Worm (Caenorhabditis elegans) whole organism, young adult: ENCODE data around the gene stip-1.
"Not testable (repeated sequence)": the region's sequence is repeated elsewhere in the genome, so short reads cannot be mapped to it uniquely, and the experiment has no call there.

Source experiments
- B0019.2 ChIP-seq: fragments of 200-800 bp; sonication (Bioruptor generic); conservative IDR thresholded peaks from 2 replicates; pipeline ENCODE4 v1.3.6; 2022; ENCODE audit warnings: missing genetic modification reagents, missing genetic modification characterization, missing compliant biosample characterization
- C17E4.6 ChIP-seq: fragments of 200-800 bp; sonication (Bioruptor generic); IDR thresholded peaks from 2 replicates; pipeline ENCODE4 v1.3.6; 2022; ENCODE audit warnings: missing genetic modification reagents, missing genetic modification characterization, missing compliant biosample characterization
- F10E7.11 ChIP-seq: sonication (generic microtip); optimal IDR thresholded peaks from 2 replicates; lab custom pipeline; 2017; ENCODE audit warnings: mild to moderate bottlenecking, missing genetic modification characterization, moderate library complexity, missing compliant biosample characterization
- F49E8.2 ChIP-seq: sonication (generic microtip); optimal IDR thresholded peaks from 3 replicates; lab custom pipeline; 2017; ENCODE audit warnings: missing genetic modification characterization, mild to moderate bottlenecking, missing compliant biosample characterization, antibody characterized with exemption, moderate library complexity; ENCODE audit not compliant: insufficient read depth
- F52B5.7 ChIP-seq: sonication (generic microtip); optimal IDR thresholded peaks from 2 replicates; lab custom pipeline; 2016; ENCODE audit warnings: mild to moderate bottlenecking, missing genetic modification characterization, missing compliant biosample characterization
- T07F8.4 ChIP-seq: sonication (generic microtip); optimal IDR thresholded peaks from 2 replicates; lab custom pipeline; 2016; ENCODE audit warnings: mild to moderate bottlenecking, missing genetic modification characterization, moderate library complexity, missing compliant biosample characterization
- Y53F4B.3 ChIP-seq: fragments of 200-800 bp; sonication (Bioruptor generic); IDR thresholded peaks from 2 replicates; pipeline ENCODE4 v1.3.6; 2022; ENCODE audit warnings: missing genetic modification reagents, missing genetic modification characterization, missing compliant biosample characterization
- Y56A3A.18 ChIP-seq: fragments of 200-800 bp; sonication (Bioruptor generic); IDR thresholded peaks from 2 replicates; pipeline ENCODE4 v1.3.6; 2022; ENCODE audit warnings: missing genetic modification reagents, missing genetic modification characterization, missing compliant biosample characterization
- Y95B8A.8 ChIP-seq: fragments of 200-800 bp; sonication (Bioruptor generic); IDR thresholded peaks from 2 replicates; pipeline ENCODE4 v1.3.6; 2022; ENCODE audit warnings: missing genetic modification reagents, missing genetic modification characterization, missing compliant biosample characterization
- aptf-2 ChIP-seq: fragments of 200-800 bp; sonication (Bioruptor generic); conservative IDR thresholded peaks from 2 replicates; pipeline ENCODE4 v1.3.6; 2022; ENCODE audit warnings: missing genetic modification reagents, missing genetic modification characterization, missing compliant biosample characterization
- atf-7 ChIP-seq: sonication (generic microtip); optimal IDR thresholded peaks from 2 replicates; lab custom pipeline; 2017; ENCODE audit warnings: mild to moderate bottlenecking, missing genetic modification characterization, missing compliant biosample characterization
- athp-1 ChIP-seq: sonication (generic microtip); optimal IDR thresholded peaks from 2 replicates; lab custom pipeline; 2017; ENCODE audit warnings: mild to moderate bottlenecking, missing genetic modification characterization, missing compliant biosample characterization
- attf-5 ChIP-seq: fragments of 200-800 bp; sonication (Bioruptor generic); optimal IDR thresholded peaks from 2 replicates; lab custom pipeline; 2018; ENCODE audit warnings: mild to moderate bottlenecking, missing genetic modification characterization, missing compliant biosample characterization
- attf-6 ChIP-seq: fragments of 200-800 bp; sonication (Bioruptor generic); IDR thresholded peaks from 2 replicates; pipeline ENCODE4 v1.3.6; 2022; ENCODE audit warnings: missing genetic modification reagents, missing genetic modification characterization, missing compliant biosample characterization
- bed-1 ChIP-seq: fragments of 200-800 bp; sonication (Bioruptor generic); IDR thresholded peaks from 2 replicates; pipeline ENCODE4 v1.3.6; 2022; ENCODE audit warnings: missing genetic modification reagents, missing genetic modification characterization, missing compliant biosample characterization
- cebp-1 ChIP-seq, 2 experiments: fragments of 200-800 bp in 1 of 2; sonication (Bioruptor generic) in 1 of 2; sonication (generic microtip) in 1 of 2; IDR thresholded peaks in 1 of 2; optimal IDR thresholded peaks in 1 of 2; 2 replicates each; pipeline versions ENCODE4 v1.3.6 to Lab custom; 2017 to 2022; ENCODE audit warnings: missing compliant biosample characterization in 2 of 2, missing genetic modification characterization in 2 of 2, mild to moderate bottlenecking in 1 of 2, missing genetic modification reagents in 1 of 2, moderate library complexity in 1 of 2
- cebp-2 ChIP-seq: fragments of 200-800 bp; sonication (Bioruptor generic); IDR thresholded peaks from 2 replicates; pipeline ENCODE4 v1.3.6; 2022; ENCODE audit warnings: missing genetic modification characterization, missing compliant biosample characterization
- ceh-100 ChIP-seq: fragments of 200-800 bp; sonication (Bioruptor generic); IDR thresholded peaks from 2 replicates; pipeline ENCODE4 v1.3.6; 2022; ENCODE audit warnings: missing genetic modification reagents, missing genetic modification characterization, missing compliant biosample characterization
- ceh-58 ChIP-seq: fragments of 200-800 bp; sonication (Bioruptor generic); IDR thresholded peaks from 2 replicates; pipeline ENCODE4 v1.3.6; 2022; ENCODE audit warnings: missing genetic modification characterization, missing compliant biosample characterization
- ceh-79 ChIP-seq: sonication (generic microtip); optimal IDR thresholded peaks from 2 replicates; lab custom pipeline; 2017; ENCODE audit warnings: mild to moderate bottlenecking, missing genetic modification characterization, missing compliant biosample characterization
- ceh-91 ChIP-seq: fragments of 200-800 bp; sonication (Bioruptor generic); IDR thresholded peaks from 2 replicates; pipeline ENCODE4 v1.3.6; 2022; ENCODE audit warnings: missing genetic modification reagents, missing genetic modification characterization, missing compliant biosample characterization
- egl-18 ChIP-seq: fragments of 200-800 bp; sonication (Bioruptor generic); IDR thresholded peaks from 2 replicates; pipeline ENCODE4 v1.3.6; 2022; ENCODE audit warnings: missing genetic modification reagents, missing genetic modification characterization, missing compliant biosample characterization
- egrh-3 ChIP-seq: fragments of 200-800 bp; sonication (Bioruptor generic); IDR thresholded peaks from 2 replicates; pipeline ENCODE4 v1.3.6; 2022; ENCODE audit warnings: missing genetic modification reagents, missing genetic modification characterization, missing compliant biosample characterization
- ekl-4 ChIP-seq: fragments of 200-800 bp; sonication (Bioruptor generic); IDR thresholded peaks from 2 replicates; pipeline ENCODE4 v1.3.6; 2022; ENCODE audit warnings: missing genetic modification reagents, missing genetic modification characterization, missing compliant biosample characterization
- ets-4 ChIP-seq: fragments of 200-800 bp; sonication (Bioruptor generic); optimal IDR thresholded peaks from 2 replicates; lab custom pipeline; 2018; ENCODE audit warnings: mild to moderate bottlenecking, missing genetic modification characterization, missing compliant biosample characterization
- him-1 ChIP-seq: sonication (generic microtip); optimal IDR thresholded peaks from 2 replicates; lab custom pipeline; 2016; ENCODE audit warnings: missing genotype, missing genetic modification reagents, missing genetic modification characterization, missing compliant biosample characterization
- hlh-12 ChIP-seq: sonication (generic microtip); optimal IDR thresholded peaks from 2 replicates; lab custom pipeline; 2016; ENCODE audit warnings: missing genetic modification characterization, missing compliant biosample characterization
- hmg-1.2 ChIP-seq: fragments of 200-800 bp; sonication (Bioruptor generic); IDR thresholded peaks from 2 replicates; pipeline ENCODE4 v1.3.6; 2022; ENCODE audit warnings: missing genetic modification reagents, missing genetic modification characterization, missing compliant biosample characterization
- lin-26 ChIP-seq: fragments of 200-800 bp; sonication (Bioruptor generic); IDR thresholded peaks from 2 replicates; pipeline ENCODE4 v1.3.6; 2022; ENCODE audit warnings: missing genetic modification reagents, missing genetic modification characterization, missing compliant biosample characterization
- lir-1 ChIP-seq: fragments of 200-800 bp; sonication (Bioruptor generic); conservative IDR thresholded peaks from 2 replicates; pipeline ENCODE4 v1.3.6; 2022; ENCODE audit warnings: missing genetic modification reagents, missing genetic modification characterization, missing compliant biosample characterization
- madf-10 ChIP-seq: sonication (generic microtip); optimal IDR thresholded peaks from 2 replicates; lab custom pipeline; 2016; ENCODE audit warnings: mild to moderate bottlenecking, missing genetic modification characterization, missing compliant biosample characterization
- madf-8 ChIP-seq: fragments of 200-800 bp; sonication (Bioruptor generic); conservative IDR thresholded peaks from 2 replicates; pipeline ENCODE4 v1.3.6; 2022; ENCODE audit warnings: missing genetic modification reagents, missing genetic modification characterization, missing compliant biosample characterization
- nhr-90 ChIP-seq: sonication (generic microtip); optimal IDR thresholded peaks from 2 replicates; lab custom pipeline; 2016; ENCODE audit warnings: missing genotype, mild to moderate bottlenecking, missing genetic modification characterization, missing compliant biosample characterization
- rec-8 ChIP-seq, 2 experiments: sonication (generic microtip); optimal IDR thresholded peaks; 2 replicates each; lab custom pipeline; 2016; ENCODE audit warnings: mild to moderate bottlenecking in 2 of 2, missing genetic modification characterization in 2 of 2, missing genetic modification reagents in 2 of 2, missing genotype in 2 of 2, missing biosample characterization in 1 of 2, missing compliant biosample characterization in 1 of 2, moderate library complexity in 1 of 2
- rpc-1 ChIP-seq, 2 experiments: fragments of 150-350 bp in 1 of 2; sonication (generic microtip) in 1 of 2; optimal IDR thresholded peaks; 2 replicates each; lab custom pipeline; 2014 to 2018; ENCODE audit warnings: missing biosample characterization in 1 of 2, missing genetic modification characterization in 1 of 2, missing genetic modification reagents in 1 of 2, missing genotype in 1 of 2
- sea-2 ChIP-seq: fragments of 200-800 bp; sonication (Bioruptor generic); IDR thresholded peaks from 2 replicates; pipeline ENCODE4 v1.3.6; 2022; ENCODE audit warnings: missing genetic modification characterization, missing compliant biosample characterization
- snpc-1.3 ChIP-seq: sonication (generic microtip); optimal IDR thresholded peaks from 2 replicates; lab custom pipeline; 2017; ENCODE audit warnings: missing genetic modification characterization, mild to moderate bottlenecking, missing compliant biosample characterization, antibody characterized with exemption, moderate library complexity, missing genotype, missing genetic modification reagents; ENCODE audit not compliant: insufficient read depth
- somi-1 ChIP-seq: fragments of 200-800 bp; sonication (Bioruptor generic); optimal IDR thresholded peaks from 2 replicates; lab custom pipeline; 2018; ENCODE audit warnings: mild to moderate bottlenecking, missing genetic modification characterization, missing compliant biosample characterization
- sptf-2 ChIP-seq: fragments of 200-800 bp; sonication (Bioruptor generic); optimal IDR thresholded peaks from 2 replicates; lab custom pipeline; 2018; ENCODE audit warnings: mild to moderate bottlenecking, missing genetic modification characterization, missing compliant biosample characterization
- tbp1 ChIP-seq: fragments of 200-800 bp; sonication (Bioruptor generic); optimal IDR thresholded peaks from 2 replicates; lab custom pipeline; 2018; ENCODE audit warnings: mild to moderate bottlenecking, missing genetic modification characterization, missing compliant biosample characterization
- tlf-1 ChIP-seq: fragments of 200-800 bp; sonication (Bioruptor generic); optimal IDR thresholded peaks from 2 replicates; lab custom pipeline; 2018; ENCODE audit warnings: mild to moderate bottlenecking, missing genetic modification characterization, missing compliant biosample characterization
- zfh-2 ChIP-seq: fragments of 200-800 bp; sonication (Bioruptor generic); conservative IDR thresholded peaks from 2 replicates; pipeline ENCODE4 v1.3.6; 2022; ENCODE audit warnings: missing genetic modification reagents, missing genetic modification characterization, missing compliant biosample characterization
- ztf-18 ChIP-seq: sonication (generic microtip); optimal IDR thresholded peaks from 2 replicates; lab custom pipeline; 2016; ENCODE audit warnings: missing genotype, mild to moderate bottlenecking, missing genetic modification characterization, missing compliant biosample characterization
- ztf-25 ChIP-seq: fragments of 200-800 bp; sonication (Bioruptor generic); IDR thresholded peaks from 2 replicates; pipeline ENCODE4 v1.3.6; 2022; ENCODE audit warnings: missing genetic modification reagents, missing genetic modification characterization, missing compliant biosample characterization
- ztf-28 ChIP-seq: fragments of 200-800 bp; sonication (Bioruptor generic); IDR thresholded peaks from 2 replicates; pipeline ENCODE4 v1.3.6; 2022; ENCODE audit warnings: missing genetic modification reagents, missing genetic modification characterization, missing compliant biosample characterization

The stip-1 gene

ce11 chrII:10302141-10302574, 47.7 kb downstream of the stip-1 start (continued):
- 0 out of 2 replicates have a peak, but pooled peaks have one; percentile 61 for TF ChIP-seq cebp-2 (GFP tag; lab: Robert Waterston, UW)
- TF ChIP-seq ztf-18: peak; percentile 14
- TF ChIP-seq cebp-1 (GFP tag; IDR thresholded peaks at IDR 0.05; lab: Robert Waterston, UW): not testable (repeated sequence)
- TF ChIP-seq cebp-1 (tag; optimal IDR thresholded peaks at IDR 0.05; lab: Kevin White, UChicago): peak; percentile 1
- 0 out of 2 replicates have a peak, but pooled peaks have one; percentile 31 for TF ChIP-seq ceh-91 (GFP tag; lab: Robert Waterston, UW)
- TF ChIP-seq rpc-1 (optimal IDR thresholded peaks at IDR 0.05; lab: Kevin White, UChicago): peak; percentile 52
- peak; percentile 72 for TF ChIP-seq rpc-1 (tag; optimal IDR thresholded peaks at IDR 0.05; lab: Kevin White, UChicago)
- TF ChIP-seq egrh-3 (GFP tag; lab: Robert Waterston, UW): peak; percentile 41
- peak; percentile 30 for TF ChIP-seq nhr-90

ce11 chrII:10300954-10301353, 48.9 kb downstream of the stip-1 start, which contains the start of gene mdt-22:
mdt-22 (plus strand) TSS chrII:10301216.
- peak; percentile 73 for TF ChIP-seq C17E4.6 (GFP tag; lab: Robert Waterston, UW)
- TF ChIP-seq Y53F4B.3 (GFP tag; lab: Robert Waterston, UW): no peak
- no peak for TF ChIP-seq F10E7.11 (tag; lab: Kevin White, UChicago)
- peak; percentile 63 for TF ChIP-seq lin-26 (GFP tag; lab: Robert Waterston, UW)
- no peak for TF ChIP-seq T07F8.4 (tag; lab: Kevin White, UChicago)
- TF ChIP-seq cebp-1 (GFP tag; IDR thresholded peaks at IDR 0.05; lab: Robert Waterston, UW): peak; percentile 34; the same call in 1 of the 2 replicates
- TF ChIP-seq cebp-1 (tag; optimal IDR thresholded peaks at IDR 0.05; lab: Kevin White, UChicago): peak; percentile 74
- TF ChIP-seq ceh-79: no peak
- TF ChIP-seq ztf-28: no peak
- TF ChIP-seq ekl-4 (GFP tag; lab: Robert Waterston, UW): peak; percentile 82
- peak; percentile 71 for TF ChIP-seq ceh-100 (GFP tag; lab: Robert Waterston, UW)
- peak; percentile 72 for TF ChIP-seq tbp1 (GFP tag; lab: Kevin White, UChicago)
- peak; percentile 30 for TF ChIP-seq madf-10 (tag; lab: Kevin White, UChicago)
- TF ChIP-seq somi-1 (GFP tag; lab: Kevin White, UChicago): no peak
- peak; percentile 26 for TF ChIP-seq snpc-1.3 (tag; lab: Kevin White, UChicago)
- no peak for TF ChIP-seq ets-4 (GFP tag; lab: Kevin White, UChicago)
- TF ChIP-seq egl-18 (GFP tag; lab: Robert Waterston, UW): no peak
- TF ChIP-seq F52B5.7 (tag; lab: Kevin White, UChicago): peak; percentile 41
- peak; percentile 39; the same call in 1 of the 2 replicates for TF ChIP-seq attf-6 (GFP tag; lab: Robert Waterston, UW)
- TF ChIP-seq bed-1 (GFP tag; lab: Robert Waterston, UW): no peak
- TF ChIP-seq hlh-12 (tag; lab: Kevin White, UChicago): no peak
- peak in 1 of 2 experiments; percentile 2 for TF ChIP-seq rec-8 (tag; optimal IDR thresholded peaks at IDR 0.05; lab: Kevin White, UChicago)
- TF ChIP-seq ceh-58: no peak
- TF ChIP-seq sea-2 (GFP tag; lab: Robert Waterston, UW): no peak
- TF ChIP-seq tlf-1 (GFP tag; lab: Kevin White, UChicago): peak; percentile 60
- TF ChIP-seq hmg-1.2 (GFP tag; lab: Robert Waterston, UW): peak; percentile 55
- TF ChIP-seq madf-8: peak; percentile 28; the same call in 1 of the 2 replicates
- 0 out of 2 replicates have a peak, but pooled peaks have one; percentile 7 for TF ChIP-seq Y56A3A.18 (GFP tag; lab: Robert Waterston, UW)
- TF ChIP-seq him-1: peak; percentile 74
- TF ChIP-seq aptf-2 (GFP tag; lab: Robert Waterston, UW): no peak
- no peak for TF ChIP-seq atf-7 (tag; lab: Kevin White, UChicago)
- TF ChIP-seq B0019.2: 0 out of 2 replicates have a peak, but pooled peaks have one; percentile 43
- peak; percentile 50 for TF ChIP-seq athp-1 (tag; lab: Kevin White, UChicago)
- TF ChIP-seq F49E8.2 (tag; lab: Kevin White, UChicago): peak; percentile 18
- TF ChIP-seq zfh-2: no peak
- no peak for TF ChIP-seq sptf-2 (GFP tag; lab: Kevin White, UChicago)
- no peak for TF ChIP-seq ztf-25 (GFP tag; lab: Robert Waterston, UW)
- TF ChIP-seq Y95B8A.8 (GFP tag; lab: Robert Waterston, UW): 0 out of 2 replicates have a peak, but pooled peaks have one; percentile 29
- peak; percentile 64 for TF ChIP-seq attf-5 (GFP tag; lab: Kevin White, UChicago)
- peak; percentile 60; the same call in 1 of the 2 replicates for TF ChIP-seq lir-1 (GFP tag; lab: Robert Waterston, UW)
